Comparison of ENCODE assay signal across 1 fruit fly cellular context in genomic region chr2L:7916368-7916767, dm6.
TF ChIP-seq lines count a peak whose summit lies in the region.

No protein-coding gene starts in this region.

TF ChIP-seq in whole organism, embryonic, 481 proteins besides CTCF, POLR2A, EP300 and RAD21 (continued from another document and continues in another):
- TF ChIP-seq aop (GFP tag; IDR thresholded peaks at IDR 0.05; lab: Robert Waterston, UW) = 0 out of 2 replicates have a peak, but pooled peaks have one; percentile 40
- TF ChIP-seq MTF-1 (GFP tag; optimal IDR thresholded peaks at IDR 0.05; lab: Kevin White, UChicago; ENCODE audit: borderline replicate concordance) = no peak
- peak; percentile 19 for TF ChIP-seq sd (tag; optimal IDR thresholded peaks at IDR 0.05; lab: Kevin White, UChicago)
- TF ChIP-seq CG11085 (GFP tag; IDR thresholded peaks at IDR 0.05; lab: Robert Waterston, UW) = no peak
- TF ChIP-seq MBD-R2 (GFP tag; IDR thresholded peaks at IDR 0.05; lab: Robert Waterston, UW) = peak; percentile 63; the same call in 1 of the 2 replicates
- no peak for TF ChIP-seq Usf (GFP tag; optimal IDR thresholded peaks at IDR 0.05; lab: Kevin White, UChicago)
- no peak for TF ChIP-seq CG15479 (GFP tag; optimal IDR thresholded peaks at IDR 0.05; lab: Kevin White, UChicago)
- peak; percentile 42; the same call in 1 of the 2 replicates for TF ChIP-seq Awh (GFP tag; IDR thresholded peaks at IDR 0.05; lab: Robert Waterston, UW)
- TF ChIP-seq CG7372 (GFP tag; IDR thresholded peaks at IDR 0.05; lab: Robert Waterston, UW) = no peak
- no peak for TF ChIP-seq pita (GFP tag; optimal IDR thresholded peaks at IDR 0.05; lab: Kevin White, UChicago)
- no peak for TF ChIP-seq CG33557 (GFP tag; optimal IDR thresholded peaks at IDR 0.05; lab: Kevin White, UChicago)
- peak; percentile 36; the same call in 1 of the 2 replicates for TF ChIP-seq CG11696 (GFP tag; IDR thresholded peaks at IDR 0.05; lab: Robert Waterston, UW)
- peak; percentile 30 for TF ChIP-seq CG11723 (GFP tag; optimal IDR thresholded peaks at IDR 0.05; lab: Kevin White, UChicago)
- no peak for TF ChIP-seq cas (GFP tag; IDR thresholded peaks at IDR 0.05; lab: Robert Waterston, UW)
- peak; percentile 39 for TF ChIP-seq Antp (GFP tag; optimal IDR thresholded peaks at IDR 0.05; lab: Kevin White, UChicago)
- peak; percentile 72; the same call in 2 of the 3 replicates for TF ChIP-seq CG11695 (GFP tag; IDR thresholded peaks at IDR 0.05; lab: Robert Waterston, UW)
- TF ChIP-seq sob (GFP tag; IDR thresholded peaks at IDR 0.05; lab: Robert Waterston, UW) = peak; percentile 84
- no peak for TF ChIP-seq insv (GFP tag; optimal IDR thresholded peaks at IDR 0.05; lab: Kevin White, UChicago)
- peak; percentile 64 for TF ChIP-seq stc (GFP tag; IDR thresholded peaks at IDR 0.05; lab: Robert Waterston, UW)
- TF ChIP-seq ase (GFP tag; IDR thresholded peaks at IDR 0.05; lab: Robert Waterston, UW) = peak; percentile 38; the same call in 1 of the 3 replicates
- no peak for TF ChIP-seq amos (GFP tag; IDR thresholded peaks at IDR 0.05; lab: Robert Waterston, UW; ENCODE audit: partially characterized antibody)
- TF ChIP-seq Camta (GFP tag; optimal IDR thresholded peaks at IDR 0.05; lab: Kevin White, UChicago) = peak; percentile 34
- TF ChIP-seq CG17802 (tag; optimal IDR thresholded peaks at IDR 0.05; lab: Kevin White, UChicago) = no peak
- TF ChIP-seq CG33213 (GFP tag; optimal IDR thresholded peaks at IDR 0.05; lab: Kevin White, UChicago) = no peak
- no peak for TF ChIP-seq CG34376 (GFP tag; optimal IDR thresholded peaks at IDR 0.05; lab: Kevin White, UChicago)
- peak; percentile 73 for TF ChIP-seq az2 (GFP tag; optimal IDR thresholded peaks at IDR 0.05; lab: Kevin White, UChicago)
- TF ChIP-seq wor (GFP tag; IDR thresholded peaks at IDR 0.05; lab: Robert Waterston, UW) = peak; percentile 77
- TF ChIP-seq Opbp (GFP tag; IDR thresholded peaks at IDR 0.05; lab: Robert Waterston, UW; ENCODE audit: partially characterized antibody) = no peak
- TF ChIP-seq salm (tag; optimal IDR thresholded peaks at IDR 0.05; lab: Kevin White, UChicago) = peak; percentile 45
- TF ChIP-seq unpg (GFP tag; optimal IDR thresholded peaks at IDR 0.05; lab: Kevin White, UChicago) = peak; percentile 84
- peak; percentile 48 for TF ChIP-seq CG10979 (tag; optimal IDR thresholded peaks at IDR 0.05; lab: Kevin White, UChicago)
- peak; percentile 80 for TF ChIP-seq CG11456 (GFP tag; IDR thresholded peaks at IDR 0.05; lab: Robert Waterston, UW)
- peak; percentile 51 for TF ChIP-seq jing (GFP tag; optimal IDR thresholded peaks at IDR 0.05; lab: Kevin White, UChicago)
- no peak for TF ChIP-seq kni (GFP tag; optimal IDR thresholded peaks at IDR 0.05; lab: Kevin White, UChicago)
- TF ChIP-seq CG13123 (GFP tag; optimal IDR thresholded peaks at IDR 0.05; lab: Kevin White, UChicago) = no peak
- TF ChIP-seq mam (GFP tag; optimal IDR thresholded peaks at IDR 0.05; lab: Kevin White, UChicago) = peak; percentile 53
- peak; percentile 29 for TF ChIP-seq NFAT (GFP tag; IDR thresholded peaks at IDR 0.05; lab: Robert Waterston, UW)
- TF ChIP-seq Mad (GFP tag; optimal IDR thresholded peaks at IDR 0.05; lab: Kevin White, UChicago) = no peak
- peak; percentile 45 for TF ChIP-seq chn (GFP tag; optimal IDR thresholded peaks at IDR 0.05; lab: Kevin White, UChicago)
- no peak for TF ChIP-seq CG18476 (GFP tag; optimal IDR thresholded peaks at IDR 0.05; lab: Kevin White, UChicago)
- peak; percentile 26 for TF ChIP-seq CG10654 (GFP tag; optimal IDR thresholded peaks at IDR 0.05; lab: Kevin White, UChicago)
- no peak for TF ChIP-seq CG7745 (tag; optimal IDR thresholded peaks at IDR 0.05; lab: Kevin White, UChicago)
- TF ChIP-seq D (optimal IDR thresholded peaks at IDR 0.05; lab: Kevin White, UChicago) = no peak
- TF ChIP-seq D (GFP tag; optimal IDR thresholded peaks at IDR 0.05; lab: Kevin White, UChicago) = peak; percentile 44
- no peak for TF ChIP-seq zen (tag; optimal IDR thresholded peaks at IDR 0.05; lab: Kevin White, UChicago)
- no peak for TF ChIP-seq CG15073 (GFP tag; optimal IDR thresholded peaks at IDR 0.05; lab: Kevin White, UChicago)
- no peak for TF ChIP-seq CG16779 (GFP tag; IDR thresholded peaks at IDR 0.05; lab: Robert Waterston, UW)
- TF ChIP-seq B-H1 (GFP tag; IDR thresholded peaks at IDR 0.05; lab: Robert Waterston, UW) = peak; percentile 63
- TF ChIP-seq HHEX (GFP tag; optimal IDR thresholded peaks at IDR 0.05; lab: Kevin White, UChicago) = peak; percentile 39
- TF ChIP-seq repo (GFP tag; optimal IDR thresholded peaks at IDR 0.05; lab: Kevin White, UChicago) = peak; percentile 13
- peak; percentile 76 for TF ChIP-seq CG10209 (GFP tag; optimal IDR thresholded peaks at IDR 0.05; lab: Kevin White, UChicago)
- TF ChIP-seq CG3995 (GFP tag; optimal IDR thresholded peaks at IDR 0.05; lab: Kevin White, UChicago) = no peak
- TF ChIP-seq CG4820 (GFP tag; optimal IDR thresholded peaks at IDR 0.05; lab: Kevin White, UChicago) = no peak
- peak; percentile 71 for TF ChIP-seq Hsf (GFP tag; optimal IDR thresholded peaks at IDR 0.05; lab: Kevin White, UChicago)
- TF ChIP-seq CG2875 (GFP tag; optimal IDR thresholded peaks at IDR 0.05; lab: Kevin White, UChicago) = peak; percentile 39
- peak; percentile 86 for TF ChIP-seq HLH3B (GFP tag; IDR thresholded peaks at IDR 0.05; lab: Robert Waterston, UW)
- no peak for TF ChIP-seq vnd (GFP tag; IDR thresholded peaks at IDR 0.05; lab: Robert Waterston, UW; ENCODE audit: partially characterized antibody)
- TF ChIP-seq Sry-β (GFP tag; optimal IDR thresholded peaks at IDR 0.05; lab: Kevin White, UChicago) = no peak
- TF ChIP-seq emc (GFP tag; optimal IDR thresholded peaks at IDR 0.05; lab: Kevin White, UChicago) = no peak
- no peak for TF ChIP-seq CG16813 (GFP tag; IDR thresholded peaks at IDR 0.05; lab: Robert Waterston, UW; ENCODE audit: partially characterized antibody)
- TF ChIP-seq CG1603 (tag; optimal IDR thresholded peaks at IDR 0.05; lab: Kevin White, UChicago) = peak; percentile 88
- no peak for TF ChIP-seq vfl (GFP tag; optimal IDR thresholded peaks at IDR 0.05; lab: Kevin White, UChicago)
- no peak for TF ChIP-seq nerfin-2 (GFP tag; IDR thresholded peaks at IDR 0.05; lab: Robert Waterston, UW; ENCODE audit: partially characterized antibody)
- no peak for TF ChIP-seq zf30C (GFP tag; optimal IDR thresholded peaks at IDR 0.05; lab: Kevin White, UChicago)
- TF ChIP-seq toy (GFP tag; IDR thresholded peaks at IDR 0.05; lab: Robert Waterston, UW) = no peak
- no peak for TF ChIP-seq zen2 (GFP tag; IDR thresholded peaks at IDR 0.05; lab: Robert Waterston, UW; ENCODE audit: partially characterized antibody)
- no peak for TF ChIP-seq TFAM (GFP tag; optimal IDR thresholded peaks at IDR 0.05; lab: Kevin White, UChicago)
- peak; percentile 40 for TF ChIP-seq Vsx1 (GFP tag; optimal IDR thresholded peaks at IDR 0.05; lab: Kevin White, UChicago)
- peak; percentile 79 for TF ChIP-seq CG3847 (GFP tag; IDR thresholded peaks at IDR 0.05; lab: Robert Waterston, UW)
- TF ChIP-seq CG16815 (GFP tag; optimal IDR thresholded peaks at IDR 0.05; lab: Kevin White, UChicago) = peak; percentile 46
- peak; percentile 61; the same call in 1 of the 2 replicates for TF ChIP-seq CG6689 (GFP tag; IDR thresholded peaks at IDR 0.05; lab: Robert Waterston, UW)
- no peak for TF ChIP-seq ato (GFP tag; IDR thresholded peaks at IDR 0.05; lab: Robert Waterston, UW; ENCODE audit: partially characterized antibody)
- no peak for TF ChIP-seq CG4328 (GFP tag; optimal IDR thresholded peaks at IDR 0.05; lab: Kevin White, UChicago)
- no peak for TF ChIP-seq MESR4 (GFP tag; optimal IDR thresholded peaks at IDR 0.05; lab: Kevin White, UChicago)
- no peak for TF ChIP-seq Dfd (GFP tag; optimal IDR thresholded peaks at IDR 0.05; lab: Kevin White, UChicago)
- no peak for TF ChIP-seq bab2 (GFP tag; optimal IDR thresholded peaks at IDR 0.05; lab: Kevin White, UChicago)
- TF ChIP-seq Mrtf (GFP tag; IDR thresholded peaks at IDR 0.05; lab: Robert Waterston, UW) = peak; percentile 72; the same call in 2 of the 3 replicates
- TF ChIP-seq chm (GFP tag; IDR thresholded peaks at IDR 0.05; lab: Robert Waterston, UW) = no peak
- no peak for TF ChIP-seq CG6765 (GFP tag; optimal IDR thresholded peaks at IDR 0.05; lab: Kevin White, UChicago)
- TF ChIP-seq eve (GFP tag; optimal IDR thresholded peaks at IDR 0.05; lab: Kevin White, UChicago) = peak in 1 of 2 experiments; percentile 20
- no peak for TF ChIP-seq usp (GFP tag; optimal IDR thresholded peaks at IDR 0.05; lab: Kevin White, UChicago)
- TF ChIP-seq NfI (GFP tag; optimal IDR thresholded peaks at IDR 0.05; lab: Kevin White, UChicago) = peak; percentile 71
- TF ChIP-seq ERR (GFP tag; optimal IDR thresholded peaks at IDR 0.05; lab: Kevin White, UChicago) = no peak
- no peak for TF ChIP-seq CG8359 (GFP tag; optimal IDR thresholded peaks at IDR 0.05; lab: Kevin White, UChicago; ENCODE audit: borderline replicate concordance)
- TF ChIP-seq CG31224 (GFP tag; IDR thresholded peaks at IDR 0.05; lab: Robert Waterston, UW) = peak; percentile 52; the same call in 1 of the 2 replicates
- peak; percentile 28 for TF ChIP-seq wek (GFP tag; optimal IDR thresholded peaks at IDR 0.05; lab: Kevin White, UChicago)
- TF ChIP-seq ind (GFP tag; optimal IDR thresholded peaks at IDR 0.05; lab: Kevin White, UChicago) = peak; percentile 38
- TF ChIP-seq CG8089 (GFP tag; optimal IDR thresholded peaks at IDR 0.05; lab: Kevin White, UChicago) = peak; percentile 31
- TF ChIP-seq fru (optimal IDR thresholded peaks at IDR 0.05; lab: Kevin White, UChicago) = no peak
- no peak for TF ChIP-seq ac (GFP tag; optimal IDR thresholded peaks at IDR 0.05; lab: Kevin White, UChicago)
- TF ChIP-seq CG1024 (GFP tag; IDR thresholded peaks at IDR 0.05; lab: Robert Waterston, UW) = peak; percentile 51; the same call in 1 of the 2 replicates
- no peak for TF ChIP-seq CG15601 (tag; optimal IDR thresholded peaks at IDR 0.05; lab: Kevin White, UChicago)
- no peak for TF ChIP-seq CG31365 (tag; optimal IDR thresholded peaks at IDR 0.05; lab: Kevin White, UChicago)
- no peak for TF ChIP-seq gsb-n (tag; optimal IDR thresholded peaks at IDR 0.05; lab: Kevin White, UChicago)
- TF ChIP-seq CG1792 (GFP tag; optimal IDR thresholded peaks at IDR 0.05; lab: Kevin White, UChicago) = no peak
- peak; percentile 39 for TF ChIP-seq CG17359 (tag; optimal IDR thresholded peaks at IDR 0.05; lab: Kevin White, UChicago)
- TF ChIP-seq row (GFP tag; IDR thresholded peaks at IDR 0.05; lab: Robert Waterston, UW) = peak; percentile 82
- peak; percentile 47 for TF ChIP-seq Side (GFP tag; optimal IDR thresholded peaks at IDR 0.05; lab: Kevin White, UChicago)
- TF ChIP-seq CG7963 (GFP tag; IDR thresholded peaks at IDR 0.05; lab: Robert Waterston, UW; ENCODE audit: partially characterized antibody) = no peak
- peak; percentile 33 for TF ChIP-seq CG10543 (GFP tag; optimal IDR thresholded peaks at IDR 0.05; lab: Kevin White, UChicago)
- peak; percentile 55 for TF ChIP-seq Poxn (GFP tag; IDR thresholded peaks at IDR 0.05; lab: Robert Waterston, UW)
- TF ChIP-seq fu2 (GFP tag; optimal IDR thresholded peaks at IDR 0.05; lab: Kevin White, UChicago) = no peak
- TF ChIP-seq sqz (GFP tag; optimal IDR thresholded peaks at IDR 0.05; lab: Kevin White, UChicago) = no peak
- TF ChIP-seq CG10431 (GFP tag; optimal IDR thresholded peaks at IDR 0.05; lab: Kevin White, UChicago) = no peak
- peak; percentile 84 for TF ChIP-seq ci (GFP tag; IDR thresholded peaks at IDR 0.05; lab: Robert Waterston, UW)
- TF ChIP-seq HLH54F (GFP tag; optimal IDR thresholded peaks at IDR 0.05; lab: Kevin White, UChicago) = peak; percentile 38
- TF ChIP-seq CG18619 (GFP tag; optimal IDR thresholded peaks at IDR 0.05; lab: Kevin White, UChicago) = peak; percentile 69
- TF ChIP-seq otp (GFP tag; IDR thresholded peaks at IDR 0.05; lab: Robert Waterston, UW) = peak; percentile 62; the same call in 1 of the 3 replicates
- no peak for TF ChIP-seq dati (GFP tag; IDR thresholded peaks at IDR 0.05; lab: Robert Waterston, UW)
- TF ChIP-seq Oli (tag; optimal IDR thresholded peaks at IDR 0.05; lab: Kevin White, UChicago) = peak; percentile 80
- peak; percentile 63; the same call in 2 of the 3 replicates for TF ChIP-seq CG3726 (GFP tag; IDR thresholded peaks at IDR 0.05; lab: Robert Waterston, UW)
- TF ChIP-seq CG32532 (GFP tag; IDR thresholded peaks at IDR 0.05; lab: Robert Waterston, UW) = peak; percentile 70; the same call in 1 of the 2 replicates
- TF ChIP-seq Kr (GFP tag; optimal IDR thresholded peaks at IDR 0.05; lab: Kevin White, UChicago) = no peak
- TF ChIP-seq CG3838 (GFP tag; optimal IDR thresholded peaks at IDR 0.05; lab: Kevin White, UChicago) = no peak
- TF ChIP-seq inv (GFP tag; IDR thresholded peaks at IDR 0.05; lab: Robert Waterston, UW; ENCODE audit: partially characterized antibody) = no peak
- TF ChIP-seq nerfin-1 (tag; optimal IDR thresholded peaks at IDR 0.05; lab: Kevin White, UChicago) = no peak
- TF ChIP-seq dan (GFP tag; IDR thresholded peaks at IDR 0.05; lab: Robert Waterston, UW) = no peak
- TF ChIP-seq cad (GFP tag; optimal IDR thresholded peaks at IDR 0.05; lab: Kevin White, UChicago) = no peak
- TF ChIP-seq CG4617 (GFP tag; optimal IDR thresholded peaks at IDR 0.05; lab: Kevin White, UChicago; ENCODE audit: borderline replicate concordance) = peak; percentile 12
- TF ChIP-seq Hr3 (GFP tag; optimal IDR thresholded peaks at IDR 0.05; lab: Kevin White, UChicago) = peak; percentile 63
- TF ChIP-seq CG13775 (GFP tag; optimal IDR thresholded peaks at IDR 0.05; lab: Kevin White, UChicago) = peak; percentile 62
- TF ChIP-seq gsb (GFP tag; IDR thresholded peaks at IDR 0.05; lab: Robert Waterston, UW) = no peak
- TF ChIP-seq Sox102F (GFP tag; optimal IDR thresholded peaks at IDR 0.05; lab: Kevin White, UChicago) = peak; percentile 83
- peak; percentile 37 for TF ChIP-seq CG30431 (GFP tag; optimal IDR thresholded peaks at IDR 0.05; lab: Kevin White, UChicago)
- peak; percentile 55; the same call in 1 of the 2 replicates for TF ChIP-seq Xrp1 (GFP tag; IDR thresholded peaks at IDR 0.05; lab: Robert Waterston, UW)
- no peak for TF ChIP-seq Fer2 (tag; optimal IDR thresholded peaks at IDR 0.05; lab: Kevin White, UChicago)
- TF ChIP-seq Nf-YA (GFP tag; IDR thresholded peaks at IDR 0.05; lab: Robert Waterston, UW) = peak; percentile 49; the same call in 1 of the 2 replicates
- peak; percentile 88 for TF ChIP-seq Ptx1 (GFP tag; IDR thresholded peaks at IDR 0.05; lab: Robert Waterston, UW)
- no peak for TF ChIP-seq CG4282 (GFP tag; optimal IDR thresholded peaks at IDR 0.05; lab: Kevin White, UChicago)
- TF ChIP-seq Six4 (GFP tag; optimal IDR thresholded peaks at IDR 0.05; lab: Kevin White, UChicago) = peak; percentile 9
- TF ChIP-seq CG13287 (GFP tag; IDR thresholded peaks at IDR 0.05; lab: Robert Waterston, UW; ENCODE audit: partially characterized antibody) = no peak
